Fruit fly (Drosophila melanogaster) whole organism, prepupa: ENCODE results near the gene CG9813.

ENCODE experiments used
- dac ChIP-seq: fragments of 200-800 bp; sonication (Bioruptor generic); optimal IDR thresholded peaks from 2 replicates; lab custom pipeline; 2017; ENCODE audit warnings: missing biosample characterization, mild to moderate bottlenecking, missing genetic modification characterization
- fd85E ChIP-seq: fragments of 200-800 bp; sonication (Bioruptor generic); optimal IDR thresholded peaks from 3 replicates; lab custom pipeline; 2016; ENCODE audit warnings: missing biosample characterization, missing genetic modification characterization
- net ChIP-seq: fragments of 200-800 bp; sonication (Bioruptor generic); optimal IDR thresholded peaks from 3 replicates; lab custom pipeline; 2016; ENCODE audit warnings: missing biosample characterization, missing genetic modification characterization
- salr ChIP-seq, 2 experiments: fragments of 200-800 bp; sonication (Bioruptor generic); optimal IDR thresholded peaks; 3 replicates each; lab custom pipeline; 2016 to 2018; ENCODE audit warnings: missing biosample characterization in 2 of 2, missing genetic modification characterization in 2 of 2, mild to moderate bottlenecking in 1 of 2

dm6 chr3R:13401722-13402296, 22.2 kb upstream of the CG9813 start, which contains the start of gene GILT1:
- TF ChIP-seq fd85E (GFP tag; lab: Kevin White, UChicago) = no peak
- no peak for TF ChIP-seq dac (GFP tag; lab: Kevin White, UChicago)
- TF ChIP-seq net (GFP tag; lab: Kevin White, UChicago) = no peak
- TF ChIP-seq salr (GFP tag; optimal IDR thresholded peaks at IDR 0.05; lab: Kevin White, UChicago) = no peak
